Worm (Caenorhabditis elegans): ENCODE measurements around the gene hex-3.

hex-3 gene

DNA sequence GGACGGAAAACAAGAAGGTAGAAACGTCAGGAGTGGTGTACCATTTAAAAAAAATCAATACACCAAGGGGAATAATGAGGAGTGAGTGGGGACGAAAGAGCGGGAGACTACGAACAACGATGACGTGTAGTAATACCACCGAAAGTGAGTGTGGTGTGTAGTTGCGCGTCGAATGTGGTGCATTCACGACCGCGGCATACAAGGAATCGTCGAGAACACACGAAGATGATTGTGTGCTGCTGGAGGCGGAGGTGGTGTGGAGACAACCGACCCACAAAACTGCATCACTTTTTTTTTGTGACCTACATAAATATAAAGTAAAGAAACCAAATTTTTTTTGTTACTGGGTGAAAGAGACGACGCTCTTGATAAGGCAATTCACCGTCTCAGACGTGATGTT, 30.7 kb upstream of the hex-3 start (continued):
- TF ChIP-seq mep-1 (tag; optimal IDR thresholded peaks at IDR 0.05): peak; percentile 86
- TF ChIP-seq Y48G9A.11 (GFP tag; IDR thresholded peaks at IDR 0.05): no peak
- no peak for TF ChIP-seq ZK337.2 (GFP tag; IDR thresholded peaks at IDR 0.05)
- TF ChIP-seq mdl-1 (tag; optimal IDR thresholded peaks at IDR 0.05): peak in 1 of 2 experiments; percentile 15
- TF ChIP-seq unc-130 (GFP tag; optimal IDR thresholded peaks at IDR 0.05): no peak
- TF ChIP-seq arid-1 (GFP tag; conservative IDR thresholded peaks at IDR 0.05): peak; percentile 31; the same call in 1 of the 2 replicates
- 0 out of 2 replicates have a peak, but pooled peaks have one; percentile 37 for TF ChIP-seq tra-1 (GFP tag; IDR thresholded peaks at IDR 0.05)
- peak; percentile 52 for TF ChIP-seq hmg-1.1 (GFP tag; IDR thresholded peaks at IDR 0.05)
- no peak for TF ChIP-seq lir-3 (tag; optimal IDR thresholded peaks at IDR 0.05)
- TF ChIP-seq nhr-42 (GFP tag; IDR thresholded peaks at IDR 0.05): 0 out of 2 replicates have a peak, but pooled peaks have one; percentile 25
- TF ChIP-seq nhr-28 (tag; optimal IDR thresholded peaks at IDR 0.05): peak; percentile 91
- peak; percentile 59 for TF ChIP-seq mxl-3 (GFP tag; optimal IDR thresholded peaks at IDR 0.05)
- peak; percentile 57; the same call in 1 of the 2 replicates for TF ChIP-seq dmd-9 (GFP tag; IDR thresholded peaks at IDR 0.05)
- no peak for TF ChIP-seq dmd-8 (GFP tag; IDR thresholded peaks at IDR 0.05)
- TF ChIP-seq lin-1 (GFP tag; IDR thresholded peaks at IDR 0.05): no peak
- peak in 1 of 2 experiments; percentile 23 for TF ChIP-seq hif-1 (tag; optimal IDR thresholded peaks at IDR 0.05)
- TF ChIP-seq ceh-28 (tag; optimal IDR thresholded peaks at IDR 0.05): no peak
- no peak for TF ChIP-seq pha-4 (GFP tag; IDR thresholded peaks at IDR 0.05)
- peak; percentile 36 for TF ChIP-seq pha-4 (tag; optimal IDR thresholded peaks at IDR 0.05)
- TF ChIP-seq saeg-2 (GFP tag; IDR thresholded peaks at IDR 0.05): no peak
- TF ChIP-seq ama-1 (optimal IDR thresholded peaks at IDR 0.05): no peak
- TF ChIP-seq F10B5.3 (tag; optimal IDR thresholded peaks at IDR 0.05): no peak
- TF ChIP-seq jun-1 (tag; optimal IDR thresholded peaks at IDR 0.05): no peak
- no peak for TF ChIP-seq ceh-62 (tag; optimal IDR thresholded peaks at IDR 0.05)
- TF ChIP-seq nhr-77 (tag; optimal IDR thresholded peaks at IDR 0.05): peak; percentile 49
- TF ChIP-seq lim-7 (GFP tag; IDR thresholded peaks at IDR 0.05): peak; percentile 51; the same call in 1 of the 2 replicates
- TF ChIP-seq ZK546.5 (tag; optimal IDR thresholded peaks at IDR 0.05): no peak
- TF ChIP-seq ztf-7 (tag; optimal IDR thresholded peaks at IDR 0.05): no peak

ce11 chrIII:10819257-10819656, 29.8 kb upstream of the hex-3 start:
- TF ChIP-seq ZK337.2 (GFP tag; IDR thresholded peaks at IDR 0.05) (no peak), mxl-3 (GFP tag; optimal IDR thresholded peaks at IDR 0.05) (no peak), dve-1 (tag; optimal IDR thresholded peaks at IDR 0.05; ENCODE audit: insufficient read depth) (peak; percentile 16), lin-29 (GFP tag; IDR thresholded peaks at IDR 0.05) (no peak), ceh-82 (tag; optimal IDR thresholded peaks at IDR 0.05) (no peak), F44E2.7 (GFP tag; IDR thresholded peaks at IDR 0.05) (no peak), ama-1 (optimal IDR thresholded peaks at IDR 0.05) (no peak), egl-43 (GFP tag; IDR thresholded peaks at IDR 0.05) (no peak), egl-27 (tag; optimal IDR thresholded peaks at IDR 0.05) (no peak), ceh-20 (GFP tag; IDR thresholded peaks at IDR 0.05) (no peak), ceh-44 (GFP tag; IDR thresholded peaks at IDR 0.05) (no peak), hlh-11 (tag; optimal IDR thresholded peaks at IDR 0.05) (no peak), arid-1 (GFP tag; conservative IDR thresholded peaks at IDR 0.05) (no peak), pqm-1 (tag; optimal IDR thresholded peaks at IDR 0.05) (peak; percentile 34), ctbp-1 (GFP tag; IDR thresholded peaks at IDR 0.05) (no peak), zip-11 (GFP tag; IDR thresholded peaks at IDR 0.05) (no peak), mdt-29 (GFP tag; IDR thresholded peaks at IDR 0.05) (no peak), zfp-3 (GFP tag; conservative IDR thresholded peaks at IDR 0.05) (no peak), set-16 (GFP tag; IDR thresholded peaks at IDR 0.05) (no peak), dpl-1 (GFP tag; optimal IDR thresholded peaks at IDR 0.05) (no peak), zfp-2 (tag; optimal IDR thresholded peaks at IDR 0.05) (no peak), dmd-6 (GFP tag; IDR thresholded peaks at IDR 0.05) (peak; percentile 30), spr-1 (tag; optimal IDR thresholded peaks at IDR 0.05) (no peak), cey-2 (tag; optimal IDR thresholded peaks at IDR 0.05; ENCODE audit: borderline replicate concordance, insufficient read depth) (no peak), nhr-237 (tag; optimal IDR thresholded peaks at IDR 0.05) (no peak), daf-16 (GFP tag; optimal IDR thresholded peaks at IDR 0.05) (no peak), daf-16 (tag; optimal IDR thresholded peaks at IDR 0.05) (peak; percentile 49), lim-7 (GFP tag; IDR thresholded peaks at IDR 0.05) (no peak), ztf-7 (tag; optimal IDR thresholded peaks at IDR 0.05) (no peak), nhr-28 (tag; optimal IDR thresholded peaks at IDR 0.05) (peak; percentile 11)

Data from whole organism, L4 larva.